Worm (Caenorhabditis elegans) whole organism, L2 larva: ENCODE results near the gene rsf-1.

Experiments used
- C34F6.9 ChIP-seq: fragments of 150-350 bp; optimal IDR thresholded peaks from 2 replicates; lab custom pipeline; 2014; ENCODE audit warnings: missing biosample characterization, missing genetic modification characterization
- F13H6.1 ChIP-seq: sonication (generic microtip); optimal IDR thresholded peaks from 2 replicates; lab custom pipeline; 2016; ENCODE audit warnings: missing genetic modification characterization, missing compliant biosample characterization
- R02D3.7 ChIP-seq: fragments of 150-350 bp; optimal IDR thresholded peaks from 2 replicates; lab custom pipeline; 2014; ENCODE audit warnings: missing biosample characterization, missing genetic modification characterization
- Y55F3AM.14 ChIP-seq: fragments of 200-800 bp; sonication (Bioruptor generic); optimal IDR thresholded peaks from 2 replicates; lab custom pipeline; 2018; ENCODE audit warnings: mild to moderate bottlenecking, missing genetic modification characterization, missing compliant biosample characterization
- ZK546.5 ChIP-seq: sonication (generic microtip); optimal IDR thresholded peaks from 2 replicates; lab custom pipeline; 2017; ENCODE audit warnings: missing biosample characterization, missing genetic modification characterization
- ama-1 ChIP-seq: fragments of 150-350 bp; optimal IDR thresholded peaks from 2 replicates; lab custom pipeline; 2018; ENCODE audit warnings: inconsistent platforms
- ceh-16 ChIP-seq: fragments of 150-350 bp; optimal IDR thresholded peaks from 2 replicates; lab custom pipeline; 2014; ENCODE audit warnings: missing biosample characterization, missing genetic modification characterization
- crh-2 ChIP-seq: sonication (generic microtip); optimal IDR thresholded peaks from 2 replicates; lab custom pipeline; 2017; ENCODE audit warnings: missing biosample characterization, missing genetic modification characterization
- dmd-4 ChIP-seq: sonication (generic microtip); optimal IDR thresholded peaks from 2 replicates; lab custom pipeline; 2017; ENCODE audit warnings: missing biosample characterization, missing genetic modification characterization
- egl-27 ChIP-seq: sonication (generic microtip); optimal IDR thresholded peaks from 3 replicates; lab custom pipeline; 2017; ENCODE audit warnings: missing biosample characterization, missing genetic modification reagents, missing genetic modification characterization
- elt-1 ChIP-seq: fragments of 150-350 bp; optimal IDR thresholded peaks from 2 replicates; lab custom pipeline; 2014; ENCODE audit warnings: missing biosample characterization, missing genetic modification characterization
- fos-1 ChIP-seq: fragments of 150-350 bp; optimal IDR thresholded peaks from 2 replicates; lab custom pipeline; 2014; ENCODE audit warnings: missing biosample characterization, missing genetic modification characterization
- gmeb-1 ChIP-seq: fragments of 150-350 bp; optimal IDR thresholded peaks from 2 replicates; lab custom pipeline; 2014; ENCODE audit warnings: missing biosample characterization, missing genetic modification characterization
- lin-11 ChIP-seq: fragments of 150-350 bp; sonication (generic microtip); optimal IDR thresholded peaks from 2 replicates; lab custom pipeline; 2014; ENCODE audit warnings: missing biosample characterization, missing genetic modification characterization, inconsistent platforms, mixed read lengths
- lin-13 ChIP-seq: fragments of 150-350 bp; optimal IDR thresholded peaks from 2 replicates; lab custom pipeline; 2014; ENCODE audit warnings: missing biosample characterization, missing genetic modification reagents, missing genetic modification characterization
- lin-39 ChIP-seq: fragments of 150-350 bp; optimal IDR thresholded peaks from 2 replicates; lab custom pipeline; 2014; ENCODE audit warnings: missing biosample characterization, missing genetic modification reagents, missing genetic modification characterization
- lsy-2 ChIP-seq, 2 experiments: fragments of 150-350 bp in 1 of 2; sonication (generic microtip) in 1 of 2; optimal IDR thresholded peaks; 2 replicates each; lab custom pipeline; 2014 to 2017; ENCODE audit warnings: missing biosample characterization in 2 of 2, missing genetic modification characterization in 2 of 2
- mab-5 ChIP-seq: fragments of 150-350 bp; optimal IDR thresholded peaks from 2 replicates; lab custom pipeline; 2014; ENCODE audit warnings: missing biosample characterization, missing genetic modification characterization
- mbf-1 ChIP-seq: sonication (generic microtip); optimal IDR thresholded peaks from 2 replicates; lab custom pipeline; 2017; ENCODE audit warnings: missing biosample characterization, missing genetic modification characterization
- mdl-1 ChIP-seq, 2 experiments: fragments of 150-350 bp in 1 of 2; sonication (generic microtip) in 1 of 2; optimal IDR thresholded peaks; 2 replicates each; lab custom pipeline; 2017; ENCODE audit warnings: missing biosample characterization in 2 of 2, missing genetic modification characterization in 2 of 2
- nhr-11 ChIP-seq: fragments of 150-350 bp; optimal IDR thresholded peaks from 2 replicates; lab custom pipeline; 2014; ENCODE audit warnings: missing biosample characterization, missing genetic modification characterization
- nhr-12 ChIP-seq: fragments of 150-350 bp; optimal IDR thresholded peaks from 2 replicates; lab custom pipeline; 2014; ENCODE audit warnings: missing biosample characterization, missing genetic modification characterization
- nhr-129 ChIP-seq: fragments of 150-350 bp; optimal IDR thresholded peaks from 2 replicates; lab custom pipeline; 2014; ENCODE audit warnings: missing biosample characterization, missing genetic modification characterization
- nhr-21 ChIP-seq: fragments of 150-350 bp; optimal IDR thresholded peaks from 2 replicates; lab custom pipeline; 2014; ENCODE audit warnings: missing biosample characterization, missing genetic modification characterization
- nhr-23 ChIP-seq: fragments of 150-350 bp; optimal IDR thresholded peaks from 2 replicates; lab custom pipeline; 2014; ENCODE audit warnings: missing biosample characterization, missing genetic modification reagents, missing genetic modification characterization
- nhr-237 ChIP-seq: fragments of 150-350 bp; optimal IDR thresholded peaks from 2 replicates; lab custom pipeline; 2014; ENCODE audit warnings: missing biosample characterization, missing genetic modification characterization
- sem-4 ChIP-seq: fragments of 150-350 bp; optimal IDR thresholded peaks from 2 replicates; lab custom pipeline; 2014; ENCODE audit warnings: missing biosample characterization, missing genetic modification reagents, missing genetic modification characterization
- skn-1 ChIP-seq: sonication (generic microtip); optimal IDR thresholded peaks from 2 replicates; lab custom pipeline; 2017; ENCODE audit warnings: missing biosample characterization, missing genetic modification characterization
- sma-3 ChIP-seq: sonication (generic microtip); optimal IDR thresholded peaks from 2 replicates; lab custom pipeline; 2016; ENCODE audit warnings: missing genetic modification reagents, missing genetic modification characterization, missing compliant biosample characterization
- sma-9 ChIP-seq, 2 experiments: fragments of 150-350 bp in 1 of 2; sonication (generic microtip) in 1 of 2; optimal IDR thresholded peaks; 2 replicates each; lab custom pipeline; 2014 to 2016; ENCODE audit warnings: missing genetic modification characterization in 2 of 2, mild to moderate bottlenecking in 1 of 2, missing biosample characterization in 1 of 2, missing compliant biosample characterization in 1 of 2, missing genetic modification reagents in 1 of 2, moderate library complexity in 1 of 2
- unc-39 ChIP-seq: fragments of 150-350 bp; optimal IDR thresholded peaks from 2 replicates; lab custom pipeline; 2014; ENCODE audit warnings: missing biosample characterization, missing genetic modification characterization
- unc-55 ChIP-seq: fragments of 150-350 bp; sonication (generic microtip); optimal IDR thresholded peaks from 3 replicates; lab custom pipeline; 2014; ENCODE audit warnings: missing biosample characterization, missing genetic modification reagents, missing genetic modification characterization
- unc-62 ChIP-seq: fragments of 150-350 bp; optimal IDR thresholded peaks from 2 replicates; lab custom pipeline; 2014; ENCODE audit warnings: missing biosample characterization, missing genetic modification reagents, missing genetic modification characterization
- zag-1 ChIP-seq: fragments of 150-350 bp; optimal IDR thresholded peaks from 2 replicates; lab custom pipeline; 2014; ENCODE audit warnings: missing biosample characterization, missing genetic modification characterization
- ztf-1 ChIP-seq: fragments of 200-800 bp; sonication (Bioruptor generic); conservative IDR thresholded peaks from 2 replicates; pipeline ENCODE4 v1.3.6; 2022; ENCODE audit warnings: missing genetic modification characterization, missing compliant biosample characterization
- ztf-11 ChIP-seq: sonication (generic microtip); optimal IDR thresholded peaks from 2 replicates; lab custom pipeline; 2017; ENCODE audit warnings: missing biosample characterization, missing genetic modification characterization

Gene rsf-1

DNA sequence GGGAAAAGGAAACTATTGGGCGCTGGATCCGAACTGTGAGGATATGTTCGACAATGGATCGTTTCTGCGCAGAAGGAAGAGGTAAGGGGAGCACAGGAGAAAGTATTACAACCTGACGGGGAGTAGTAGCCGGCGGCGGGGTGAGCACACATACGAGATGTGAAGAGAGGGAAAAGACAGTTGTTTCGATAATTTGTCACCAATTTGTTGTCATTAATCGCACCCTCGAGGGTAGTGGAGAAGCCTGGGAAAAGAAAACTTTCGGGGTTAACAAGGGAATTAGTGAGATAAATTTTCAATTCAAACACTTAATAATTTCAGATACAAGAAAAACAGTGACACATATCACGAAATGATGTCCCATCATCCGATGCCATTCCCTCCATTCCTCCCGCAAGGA lies 23.2 kb upstream of the rsf-1 start:
- TF ChIP-seq nhr-21 (tag; lab: Kevin White, UChicago) (no peak), zag-1 (tag; lab: Kevin White, UChicago) (no peak), R02D3.7 (tag; lab: Kevin White, UChicago) (no peak)

DNA sequence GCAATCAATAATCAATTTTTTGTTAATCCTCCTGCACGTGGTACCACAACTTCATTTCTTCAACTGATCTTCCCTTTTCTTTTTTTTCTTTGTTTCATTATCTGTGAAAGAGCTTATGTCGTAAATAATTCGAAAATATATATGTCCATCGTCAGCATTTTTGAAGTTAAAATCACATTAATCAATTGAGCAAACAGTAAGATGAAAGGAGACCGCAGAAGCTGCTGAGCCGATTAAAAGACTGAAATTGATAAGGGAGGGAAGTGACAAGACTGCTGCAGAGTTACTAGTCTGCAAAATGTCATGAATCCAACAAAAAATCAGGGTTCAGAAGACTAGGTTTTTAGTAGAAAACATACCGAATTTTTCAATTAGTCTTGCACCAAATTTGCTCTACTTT lies 22.4 kb upstream of the rsf-1 start:
- TF ChIP-seq fos-1 (tag; lab: Kevin White, UChicago) = peak; percentile 46
- no peak for TF ChIP-seq nhr-11
- TF ChIP-seq, all 48 proteins: peak for 1

DNA sequence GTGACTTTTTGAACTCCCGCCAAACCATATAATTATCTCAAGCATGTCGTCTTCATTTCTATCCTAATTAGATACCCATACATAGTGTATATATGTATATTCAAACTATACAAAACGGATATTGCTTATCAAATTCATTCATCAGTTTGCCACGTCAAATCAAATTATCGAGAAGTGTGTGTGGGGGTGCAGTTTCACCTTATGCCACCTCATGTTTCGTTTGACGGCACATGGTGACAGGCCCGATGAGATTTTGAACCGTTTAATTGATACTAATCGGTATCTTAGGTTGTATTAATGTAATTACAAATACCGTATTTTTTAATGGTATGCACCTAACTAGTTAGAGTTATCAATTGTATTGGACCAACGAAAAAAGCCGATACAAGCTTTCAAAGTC lies 21.5 kb upstream of the rsf-1 start:
- no peak for TF ChIP-seq mbf-1
- TF ChIP-seq C34F6.9 (tag; lab: Kevin White, UChicago) = no peak
- TF ChIP-seq ztf-1 = no peak
- no peak for TF ChIP-seq crh-2 (tag; lab: Kevin White, UChicago)
- no peak for TF ChIP-seq lin-39 (tag; lab: Kevin White, UChicago)
- TF ChIP-seq nhr-21 (tag; lab: Kevin White, UChicago) = no peak
- TF ChIP-seq lin-13 (GFP tag; lab: Kevin White, UChicago) = no peak
- no peak for TF ChIP-seq elt-1 (tag; lab: Kevin White, UChicago)

DNA sequence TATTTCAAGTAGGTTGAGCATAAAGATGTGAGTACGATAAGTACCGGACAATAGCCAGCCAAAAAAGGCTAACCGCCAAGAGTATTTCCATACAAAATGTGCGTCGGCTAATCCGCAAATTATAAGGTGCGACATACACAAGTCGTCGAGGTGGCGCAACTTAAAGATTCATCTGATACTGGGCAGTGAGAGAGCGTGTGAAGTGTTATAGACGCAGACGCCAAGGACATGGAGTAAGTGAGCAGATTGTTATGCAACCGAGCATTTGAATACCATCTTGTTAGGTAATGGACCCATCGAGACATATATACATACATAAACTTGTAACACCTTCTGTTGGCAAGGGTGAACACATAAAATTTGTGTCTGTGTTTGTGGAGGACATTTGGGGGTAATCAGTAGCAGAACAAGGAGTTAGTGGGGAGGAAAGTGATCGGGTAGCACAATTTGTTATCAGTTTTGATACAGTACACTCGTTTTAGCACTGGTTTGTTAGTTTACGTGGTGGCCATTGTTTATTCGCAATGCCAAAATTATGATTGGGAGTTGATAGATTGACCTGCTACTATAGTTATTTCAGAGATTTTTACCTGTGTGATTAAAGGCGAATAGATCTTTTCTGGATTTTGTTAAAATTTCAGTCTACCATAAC lies 20.8 kb upstream of the rsf-1 start:
- TF ChIP-seq fos-1 (tag; lab: Kevin White, UChicago) (peak; percentile 32), C34F6.9 (tag; lab: Kevin White, UChicago) (no peak)
- TF ChIP-seq, all 48 proteins: peak for 1

DNA sequence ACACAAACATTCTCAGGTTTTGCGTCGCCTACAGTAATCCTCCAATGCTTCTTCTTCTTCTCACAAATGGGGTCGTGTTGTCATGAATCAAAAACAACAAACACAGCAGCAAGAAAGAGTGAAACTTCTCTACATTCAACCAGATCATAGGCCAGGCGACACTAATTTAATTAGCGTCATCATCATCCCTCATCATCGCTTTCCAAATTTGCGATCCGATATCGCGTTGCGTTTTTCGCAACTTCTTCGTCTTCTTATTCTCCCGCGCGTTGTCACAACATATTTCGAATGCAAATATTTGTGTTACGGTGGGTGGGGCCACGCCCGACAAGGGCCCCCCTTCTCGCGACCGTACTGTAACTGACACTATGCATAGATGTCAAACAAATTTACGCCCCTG lies 19.8 kb upstream of the rsf-1 start:
- TF ChIP-seq lsy-2 (tag; optimal IDR thresholded peaks at IDR 0.05; lab: Kevin White, UChicago) = no peak
- TF ChIP-seq elt-1 (tag; lab: Kevin White, UChicago) = no peak
- no peak for TF ChIP-seq unc-62
- TF ChIP-seq unc-39 = no peak
- TF ChIP-seq mdl-1 (tag; optimal IDR thresholded peaks at IDR 0.05; lab: Kevin White, UChicago) = no peak
- TF ChIP-seq ZK546.5 (tag; lab: Kevin White, UChicago) = no peak
- no peak for TF ChIP-seq C34F6.9 (tag; lab: Kevin White, UChicago)
- TF ChIP-seq sma-3 (GFP tag; lab: Kevin White, UChicago) = no peak
- TF ChIP-seq lin-13 (GFP tag; lab: Kevin White, UChicago) = no peak
- TF ChIP-seq ceh-16 = no peak
- TF ChIP-seq mbf-1 = no peak
- TF ChIP-seq Y55F3AM.14 (GFP tag; lab: Kevin White, UChicago) = no peak
- no peak for TF ChIP-seq ama-1 (lab: Kevin White, UChicago)
- no peak for TF ChIP-seq nhr-237 (tag; lab: Kevin White, UChicago)
- no peak for TF ChIP-seq zag-1 (tag; lab: Kevin White, UChicago)
- TF ChIP-seq R02D3.7 (tag; lab: Kevin White, UChicago) = no peak
- no peak for TF ChIP-seq F13H6.1 (tag; lab: Kevin White, UChicago)
- TF ChIP-seq nhr-12 (tag; lab: Kevin White, UChicago) = no peak
- TF ChIP-seq unc-55 (GFP tag; lab: Kevin White, UChicago) = no peak

DNA sequence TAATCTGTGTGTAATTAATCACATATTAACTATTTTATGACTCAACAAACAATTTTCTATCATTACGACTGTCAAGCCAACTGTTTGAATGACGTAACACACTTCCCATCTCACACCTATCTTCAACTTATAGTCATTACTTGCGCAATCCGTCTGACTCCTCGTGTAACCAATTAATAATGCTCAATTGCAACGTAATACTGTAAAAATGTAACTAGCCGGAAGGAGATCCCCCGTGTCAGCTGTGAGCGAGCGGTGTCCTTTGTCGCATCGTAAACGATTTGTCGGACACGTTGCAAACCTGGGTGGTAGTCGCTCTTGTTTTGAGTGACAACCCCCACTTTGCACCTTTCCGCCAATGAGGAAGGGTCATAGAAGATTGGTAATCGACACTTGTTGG lies 18.1 kb upstream of the rsf-1 start:
- TF ChIP-seq sem-4 (tag; lab: Kevin White, UChicago) (no peak), sma-9 (GFP tag; optimal IDR thresholded peaks at IDR 0.05; lab: Kevin White, UChicago) (no peak), sma-9 (tag; optimal IDR thresholded peaks at IDR 0.05; lab: Kevin White, UChicago) (no peak), ztf-1 (no peak), nhr-129 (tag; lab: Kevin White, UChicago) (no peak), crh-2 (tag; lab: Kevin White, UChicago) (no peak), nhr-11 (no peak), egl-27 (tag; lab: Kevin White, UChicago) (no peak), unc-39 (no peak), mab-5 (tag; lab: Kevin White, UChicago) (no peak), lin-11 (no peak), skn-1 (tag; lab: Kevin White, UChicago) (no peak), dmd-4 (tag; lab: Kevin White, UChicago) (no peak), ceh-16 (no peak), mbf-1 (no peak), nhr-23 (tag; lab: Kevin White, UChicago) (no peak), gmeb-1 (tag; lab: Kevin White, UChicago) (no peak), ztf-11 (tag; lab: Kevin White, UChicago) (no peak), lin-13 (GFP tag; lab: Kevin White, UChicago) (no peak)
